Comparison of ENCODE assay signal across 2 worm cellular contexts in genomic region chrV:12659426-12659825, ce11.
TF ChIP-seq lines count a peak whose summit lies in the region.

TSS of gene ccch-3 (minus strand) at chrV:12659687.

TF ChIP-seq in whole organism, L1 larva, 84 proteins besides CTCF, POLR2A, EP300 and RAD21 (continued from another document):
- TF ChIP-seq fos-1 (tag; optimal IDR thresholded peaks at IDR 0.05; lab: Kevin White, UChicago) (peak; percentile 6), nhr-76 (tag; optimal IDR thresholded peaks at IDR 0.05; lab: Kevin White, UChicago) (no peak), fkh-10 (GFP tag; optimal IDR thresholded peaks at IDR 0.05; lab: Kevin White, UChicago) (peak; percentile 17), nhr-237 (tag; optimal IDR thresholded peaks at IDR 0.05; lab: Kevin White, UChicago) (no peak), F16B12.6 (tag; optimal IDR thresholded peaks at IDR 0.05; lab: Kevin White, UChicago) (peak; percentile 48), nhr-85 (tag; lab: Kevin White, UChicago) (peak; percentile 86), aha-1 (tag; optimal IDR thresholded peaks at IDR 0.05; lab: Kevin White, UChicago) (no peak), C04F5.9 (tag; optimal IDR thresholded peaks at IDR 0.05; lab: Kevin White, UChicago) (peak; percentile 42), lsy-2 (tag; optimal IDR thresholded peaks at IDR 0.05; lab: Kevin White, UChicago) (peak; percentile 79 to 88), ceh-90 (tag; optimal IDR thresholded peaks at IDR 0.05; lab: Kevin White, UChicago) (no peak), mef-2 (tag; optimal IDR thresholded peaks at IDR 0.05; lab: Kevin White, UChicago) (no peak), ama-1 (optimal IDR thresholded peaks at IDR 0.05; lab: Kevin White, UChicago) (no peak), mep-1 (tag; optimal IDR thresholded peaks at IDR 0.05; lab: Kevin White, UChicago) (peak; percentile 82), isw-1 (GFP tag; IDR thresholded peaks at IDR 0.05; lab: Robert Waterston, UW) (peak; percentile 28), ztf-4 (tag; optimal IDR thresholded peaks at IDR 0.05; lab: Kevin White, UChicago) (peak; percentile 34), hlh-4 (tag; optimal IDR thresholded peaks at IDR 0.05; lab: Kevin White, UChicago) (no peak), grh-1 (GFP tag; IDR thresholded peaks at IDR 0.05; lab: Robert Waterston, UW) (0 out of 2 replicates have a peak, but pooled peaks have one; percentile 30), swsn-7 (tag; optimal IDR thresholded peaks at IDR 0.05; lab: Kevin White, UChicago) (peak; percentile 78), ces-1 (GFP tag; optimal IDR thresholded peaks at IDR 0.05; lab: Kevin White, UChicago) (no peak), lin-39 (tag; optimal IDR thresholded peaks at IDR 0.05; lab: Kevin White, UChicago) (no peak), xbp-1 (tag; optimal IDR thresholded peaks at IDR 0.05; lab: Kevin White, UChicago) (peak; percentile 80), skn-1 (tag; optimal IDR thresholded peaks at IDR 0.05; lab: Kevin White, UChicago) (peak; percentile 74), elt-2 (tag; optimal IDR thresholded peaks at IDR 0.05; lab: Kevin White, UChicago) (no peak), nhr-19 (GFP tag; conservative IDR thresholded peaks at IDR 0.05; lab: Robert Waterston, UW) (peak; percentile 77), hpl-2 (GFP tag; optimal IDR thresholded peaks at IDR 0.05; lab: Kevin White, UChicago) (no peak), C16A3.4 (tag; optimal IDR thresholded peaks at IDR 0.05; lab: Kevin White, UChicago) (peak; percentile 85), dsc-1 (tag; optimal IDR thresholded peaks at IDR 0.05; lab: Kevin White, UChicago) (peak; percentile 69), unc-130 (tag; optimal IDR thresholded peaks at IDR 0.05; lab: Kevin White, UChicago) (peak; percentile 78), ets-5 (GFP tag; IDR thresholded peaks at IDR 0.05; lab: Robert Waterston, UW) (no peak), dpl-1 (GFP tag; optimal IDR thresholded peaks at IDR 0.05; lab: Kevin White, UChicago) (peak; percentile 63 to 83 (median 81)), sup-37 (GFP tag; optimal IDR thresholded peaks at IDR 0.05; lab: Kevin White, UChicago) (no peak), ztf-11 (tag; optimal IDR thresholded peaks at IDR 0.05; lab: Kevin White, UChicago) (no peak), tbx-2 (tag; optimal IDR thresholded peaks at IDR 0.05; lab: Kevin White, UChicago) (peak; percentile 77), lin-35 (GFP tag; optimal IDR thresholded peaks at IDR 0.05; lab: Kevin White, UChicago) (peak; percentile 76 to 86), snu-23 (GFP tag; optimal IDR thresholded peaks at IDR 0.05; lab: Kevin White, UChicago) (no peak), rnt-1 (tag; optimal IDR thresholded peaks at IDR 0.05; lab: Kevin White, UChicago) (peak; percentile 79), nhr-28 (tag; optimal IDR thresholded peaks at IDR 0.05; lab: Kevin White, UChicago) (no peak), nhr-20 (tag; optimal IDR thresholded peaks at IDR 0.05; lab: Kevin White, UChicago) (peak; percentile 92), alr-1 (tag; optimal IDR thresholded peaks at IDR 0.05; lab: Kevin White, UChicago; ENCODE audit: borderline replicate concordance) (no peak), C34B4.2 (tag; optimal IDR thresholded peaks at IDR 0.05; lab: Kevin White, UChicago) (no peak), lir-3 (tag; optimal IDR thresholded peaks at IDR 0.05; lab: Kevin White, UChicago; ENCODE audit: poor library complexity) (peak; percentile 37), nhr-47 (tag; optimal IDR thresholded peaks at IDR 0.05; lab: Kevin White, UChicago) (peak; percentile 80), nhr-12 (tag; optimal IDR thresholded peaks at IDR 0.05; lab: Kevin White, UChicago) (no peak), aly-2 (tag; optimal IDR thresholded peaks at IDR 0.05; lab: Kevin White, UChicago) (no peak), unc-62 (GFP tag; optimal IDR thresholded peaks at IDR 0.05; lab: Kevin White, UChicago) (no peak), nhr-77 (tag; optimal IDR thresholded peaks at IDR 0.05; lab: Kevin White, UChicago) (peak; percentile 5), pqm-1 (tag; optimal IDR thresholded peaks at IDR 0.05; lab: Kevin White, UChicago) (no peak), sox-4 (tag; optimal IDR thresholded peaks at IDR 0.05; lab: Kevin White, UChicago) (peak; percentile 54), egl-13 (tag; optimal IDR thresholded peaks at IDR 0.05; lab: Kevin White, UChicago) (no peak), elt-3 (tag; optimal IDR thresholded peaks at IDR 0.05; lab: Kevin White, UChicago) (peak in 3 of 6 experiments; percentile 7 to 71 (median 39)), pax-3 (tag; optimal IDR thresholded peaks at IDR 0.05; lab: Kevin White, UChicago) (peak; percentile 57), sptf-1 (tag; optimal IDR thresholded peaks at IDR 0.05; lab: Kevin White, UChicago) (no peak)

TF ChIP-seq in whole organism, L4 larva, 104 proteins besides CTCF, POLR2A, EP300 and RAD21 (continued from another document):
- peak; percentile 69 for TF ChIP-seq nhr-25 (tag; optimal IDR thresholded peaks at IDR 0.05; lab: Kevin White, UChicago; ENCODE audit: borderline replicate concordance, insufficient read depth)
- TF ChIP-seq dpl-1 (GFP tag; optimal IDR thresholded peaks at IDR 0.05; lab: Kevin White, UChicago), result peak; percentile 70
- peak; percentile 33 for TF ChIP-seq mxl-3 (GFP tag; optimal IDR thresholded peaks at IDR 0.05; lab: Kevin White, UChicago)
- TF ChIP-seq gei-8 (GFP tag; optimal IDR thresholded peaks at IDR 0.05; lab: Kevin White, UChicago), result peak; percentile 13
- TF ChIP-seq hlh-11 (tag; optimal IDR thresholded peaks at IDR 0.05; lab: Kevin White, UChicago), result peak; percentile 50
- TF ChIP-seq aha-1 (tag; lab: Kevin White, UChicago), result no peak
- TF ChIP-seq lsy-2 (tag; optimal IDR thresholded peaks at IDR 0.05; lab: Kevin White, UChicago), result peak in 1 of 2 experiments; percentile 86
- TF ChIP-seq nhr-237 (tag; optimal IDR thresholded peaks at IDR 0.05; lab: Kevin White, UChicago), result no peak
- no peak for TF ChIP-seq duxl-1 (tag; optimal IDR thresholded peaks at IDR 0.05; lab: Kevin White, UChicago; ENCODE audit: poor library complexity)
- peak; percentile 51 for TF ChIP-seq nhr-11 (tag; optimal IDR thresholded peaks at IDR 0.05; lab: Kevin White, UChicago)
